Fruit fly (Drosophila melanogaster): ENCODE results near the gene CG17350.

CG17350 gene

dm6 chr2L:19423467-19424122 is 42.9 kb downstream of the CG17350 start, which contains the start of the genes Alp12 and CG13085 (continued):
- TF ChIP-seq CG34422 (GFP tag; IDR thresholded peaks at IDR 0.05) (peak; percentile 95), NC2β (GFP tag; optimal IDR thresholded peaks at IDR 0.05) (peak; percentile 91), Poxn (GFP tag; IDR thresholded peaks at IDR 0.05) (peak; percentile 89), CrebB (tag; optimal IDR thresholded peaks at IDR 0.05) (peak; percentile 96), Dp (GFP tag; optimal IDR thresholded peaks at IDR 0.05) (peak; percentile 31), scrt (GFP tag; optimal IDR thresholded peaks at IDR 0.05) (peak; percentile 96), lbe (GFP tag; optimal IDR thresholded peaks at IDR 0.05) (peak; percentile 82), hkb (optimal IDR thresholded peaks at IDR 0.05) (no peak), hkb (GFP tag; IDR thresholded peaks at IDR 0.05) (peak; percentile 97), sd (tag; optimal IDR thresholded peaks at IDR 0.05) (peak; percentile 93), CG14014 (GFP tag; IDR thresholded peaks at IDR 0.05) (peak; percentile 95), hth (optimal IDR thresholded peaks at IDR 0.05) (no peak), Tbp (GFP tag; optimal IDR thresholded peaks at IDR 0.05) (no peak), sob (GFP tag; IDR thresholded peaks at IDR 0.05) (peak; percentile 97), CG3407 (GFP tag; optimal IDR thresholded peaks at IDR 0.05) (peak; percentile 96), usp (GFP tag; optimal IDR thresholded peaks at IDR 0.05) (no peak), en (GFP tag; optimal IDR thresholded peaks at IDR 0.05) (peak; percentile 87), tin (GFP tag; optimal IDR thresholded peaks at IDR 0.05) (peak; percentile 96), CG2129 (GFP tag; IDR thresholded peaks at IDR 0.05; ENCODE audit: partially characterized antibody) (no peak), Hmr (GFP tag; optimal IDR thresholded peaks at IDR 0.05) (peak; percentile 99), CG11696 (GFP tag; IDR thresholded peaks at IDR 0.05) (peak; percentile 81; the same call in 1 of the 2 replicates), CG12942 (GFP tag; optimal IDR thresholded peaks at IDR 0.05) (peak; percentile 95), H2.0 (GFP tag; IDR thresholded peaks at IDR 0.05) (peak; percentile 95), gsb-n (tag; optimal IDR thresholded peaks at IDR 0.05) (peak; percentile 96), CG10979 (tag; optimal IDR thresholded peaks at IDR 0.05) (peak; percentile 98), ara (GFP tag; IDR thresholded peaks at IDR 0.05) (peak; percentile 95), CG7786 (GFP tag; optimal IDR thresholded peaks at IDR 0.05) (peak; percentile 92), hb (GFP tag; IDR thresholded peaks at IDR 0.05; ENCODE audit: partially characterized antibody) (no peak), CG33557 (GFP tag; optimal IDR thresholded peaks at IDR 0.05) (peak; percentile 96), salm (tag; optimal IDR thresholded peaks at IDR 0.05) (peak; percentile 97), CG7372 (GFP tag; IDR thresholded peaks at IDR 0.05) (peak; percentile 97), HmgD (GFP tag; optimal IDR thresholded peaks at IDR 0.05) (peak; percentile 61), corto (GFP tag; optimal IDR thresholded peaks at IDR 0.05) (peak; percentile 87), mam (GFP tag; optimal IDR thresholded peaks at IDR 0.05) (peak; percentile 88), CG31224 (GFP tag; IDR thresholded peaks at IDR 0.05) (peak; percentile 92), Med (GFP tag) (peak; percentile 97), esg (GFP tag; conservative IDR thresholded peaks at IDR 0.05) (peak; percentile 96), gem (tag; optimal IDR thresholded peaks at IDR 0.05) (peak; percentile 99), E2f1 (GFP tag; IDR thresholded peaks at IDR 0.05) (peak; percentile 96), C15 (GFP tag; IDR thresholded peaks at IDR 0.05) (peak; percentile 71; the same call in 2 of the 3 replicates), CG7745 (tag; optimal IDR thresholded peaks at IDR 0.05) (peak; percentile 59), dmrt11E (tag; optimal IDR thresholded peaks at IDR 0.05) (peak; percentile 94), trem (tag; optimal IDR thresholded peaks at IDR 0.05) (peak; percentile 95), slou (GFP tag; optimal IDR thresholded peaks at IDR 0.05) (peak; percentile 94), CG8281 (tag; optimal IDR thresholded peaks at IDR 0.05) (peak; percentile 93), Aef1 (GFP tag; IDR thresholded peaks at IDR 0.05) (peak; percentile 93), CG2712 (tag; optimal IDR thresholded peaks at IDR 0.05) (peak; percentile 99), CG6689 (GFP tag; IDR thresholded peaks at IDR 0.05) (peak; percentile 98), Optix (GFP tag; IDR thresholded peaks at IDR 0.05) (peak; percentile 73; the same call in 2 of the 3 replicates), CG2202 (tag; optimal IDR thresholded peaks at IDR 0.05) (peak; percentile 93), Doc2 (GFP tag; IDR thresholded peaks at IDR 0.05) (peak; percentile 82)
